Fruit fly (Drosophila melanogaster): ENCODE results near the gene CG32241.

Gene CG32241

dm6 chr3L:4445824-4446223 is 20.6 kb downstream of the CG32241 start (continued):
- TF ChIP-seq Fer3 (tag; optimal IDR thresholded peaks at IDR 0.05) = peak; percentile 22
- no peak for TF ChIP-seq CG11723 (GFP tag; optimal IDR thresholded peaks at IDR 0.05)
- TF ChIP-seq bab2 (GFP tag; optimal IDR thresholded peaks at IDR 0.05) = peak; percentile 4
- no peak for TF ChIP-seq pb (GFP tag; optimal IDR thresholded peaks at IDR 0.05)
- TF ChIP-seq Pdp1 (GFP tag; optimal IDR thresholded peaks at IDR 0.05) = no peak
- no peak for TF ChIP-seq CG15601 (tag; optimal IDR thresholded peaks at IDR 0.05)
- no peak for TF ChIP-seq CG31365 (tag; optimal IDR thresholded peaks at IDR 0.05)
- no peak for TF ChIP-seq CG9876 (GFP tag; optimal IDR thresholded peaks at IDR 0.05)
- peak; percentile 2 for TF ChIP-seq luna (GFP tag; optimal IDR thresholded peaks at IDR 0.05)
- TF ChIP-seq HLH54F (GFP tag; optimal IDR thresholded peaks at IDR 0.05) = no peak
- peak; percentile 8 for TF ChIP-seq Camta (GFP tag; optimal IDR thresholded peaks at IDR 0.05)
- no peak for TF ChIP-seq CG7987 (GFP tag; optimal IDR thresholded peaks at IDR 0.05)
- peak; percentile 24 for TF ChIP-seq bcd (GFP tag; optimal IDR thresholded peaks at IDR 0.05)
- no peak for TF ChIP-seq ara (GFP tag; IDR thresholded peaks at IDR 0.05)
- peak; percentile 19; the same call in 1 of the 2 replicates for TF ChIP-seq CG9932 (GFP tag; IDR thresholded peaks at IDR 0.05)
- peak; percentile 37; the same call in 1 of the 2 replicates for TF ChIP-seq CG31224 (GFP tag; IDR thresholded peaks at IDR 0.05)
- no peak for TF ChIP-seq gt (GFP tag; IDR thresholded peaks at IDR 0.05)
- no peak for TF ChIP-seq CG10979 (tag; optimal IDR thresholded peaks at IDR 0.05)
- peak; percentile 10 for TF ChIP-seq Ets65A (GFP tag)
- no peak for TF ChIP-seq z (GFP tag; IDR thresholded peaks at IDR 0.05)
- TF ChIP-seq sqz (GFP tag; optimal IDR thresholded peaks at IDR 0.05) = no peak
- peak; percentile 57 for TF ChIP-seq CG18599 (GFP tag; optimal IDR thresholded peaks at IDR 0.05)
- TF ChIP-seq Mrtf (GFP tag; IDR thresholded peaks at IDR 0.05) = no peak
- TF ChIP-seq CG31441 (GFP tag; IDR thresholded peaks at IDR 0.05) = 0 out of 2 replicates have a peak, but pooled peaks have one; percentile 26
- no peak for TF ChIP-seq esg (GFP tag; conservative IDR thresholded peaks at IDR 0.05)
- peak; percentile 1 for TF ChIP-seq dmrt99B (tag; optimal IDR thresholded peaks at IDR 0.05)
- peak; percentile 77; the same call in 2 of the 3 replicates for TF ChIP-seq Dbx (GFP tag; IDR thresholded peaks at IDR 0.05)
- no peak for TF ChIP-seq bowl (GFP tag; IDR thresholded peaks at IDR 0.05)
- no peak for TF ChIP-seq hkb (optimal IDR thresholded peaks at IDR 0.05)
- TF ChIP-seq hkb (GFP tag; IDR thresholded peaks at IDR 0.05) = no peak
- TF ChIP-seq knrl (GFP tag; IDR thresholded peaks at IDR 0.05; ENCODE audit: partially characterized antibody) = no peak
- peak; percentile 45 for TF ChIP-seq crc (GFP tag; optimal IDR thresholded peaks at IDR 0.05)
- TF ChIP-seq CG14050 (GFP tag; IDR thresholded peaks at IDR 0.05) = no peak
- TF ChIP-seq hbn (GFP tag; IDR thresholded peaks at IDR 0.05; ENCODE audit: partially characterized antibody) = no peak
- TF ChIP-seq Asciz (GFP tag; optimal IDR thresholded peaks at IDR 0.05) = no peak
- no peak for TF ChIP-seq ab (GFP tag; optimal IDR thresholded peaks at IDR 0.05)
- TF ChIP-seq CG8924 (tag; optimal IDR thresholded peaks at IDR 0.05) = no peak
- peak; percentile 69 for TF ChIP-seq gro (GFP tag; optimal IDR thresholded peaks at IDR 0.05)
- TF ChIP-seq CG7372 (GFP tag; IDR thresholded peaks at IDR 0.05) = peak; percentile 46; the same call in 1 of the 2 replicates
- no peak for TF ChIP-seq cg (GFP tag; optimal IDR thresholded peaks at IDR 0.05)
- no peak for TF ChIP-seq CG5245 (GFP tag; optimal IDR thresholded peaks at IDR 0.05)
- peak; percentile 11 for TF ChIP-seq CG2120 (GFP tag; optimal IDR thresholded peaks at IDR 0.05)
- 0 out of 2 replicates have a peak, but pooled peaks have one; percentile 12 for TF ChIP-seq toy (GFP tag; IDR thresholded peaks at IDR 0.05)
- peak; percentile 66 for TF ChIP-seq dysf (GFP tag; IDR thresholded peaks at IDR 0.05)
- TF ChIP-seq wek (GFP tag; optimal IDR thresholded peaks at IDR 0.05) = no peak
- TF ChIP-seq CG17802 (tag; optimal IDR thresholded peaks at IDR 0.05) = no peak
- peak; percentile 37; the same call in 1 of the 2 replicates for TF ChIP-seq CG6689 (GFP tag; IDR thresholded peaks at IDR 0.05)
- no peak for TF ChIP-seq slou (GFP tag; optimal IDR thresholded peaks at IDR 0.05)
- no peak for TF ChIP-seq Drgx (GFP tag; IDR thresholded peaks at IDR 0.05)
- no peak for TF ChIP-seq Dad (GFP tag; optimal IDR thresholded peaks at IDR 0.05)
- no peak for TF ChIP-seq Bteb2 (GFP tag; optimal IDR thresholded peaks at IDR 0.05)
- TF ChIP-seq H2.0 (GFP tag; IDR thresholded peaks at IDR 0.05) = no peak
